Worm (Caenorhabditis elegans): Measurements from ENCODE around the gene ace-4.
A peak's percentile ranks its signal among the peaks of the same experiment; 100 is the strongest.

ace-4 gene

ce11 chrII:14155259-14156023 lies 42.4 kb upstream of the ace-4 start, which contains the start of the genes rpl-43 and xrn-2 (continued):
- TF ChIP-seq T26A8.4 (GFP tag; IDR thresholded peaks at IDR 0.05) (no peak), dve-1 (tag; optimal IDR thresholded peaks at IDR 0.05; ENCODE audit: insufficient read depth) (no peak), T20F7.1 (GFP tag; optimal IDR thresholded peaks at IDR 0.05) (no peak), nhr-25 (tag; optimal IDR thresholded peaks at IDR 0.05; ENCODE audit: borderline replicate concordance, insufficient read depth) (no peak), gei-8 (GFP tag; optimal IDR thresholded peaks at IDR 0.05) (peak; percentile 42), php-3 (GFP tag; IDR thresholded peaks at IDR 0.05) (no peak), daf-16 (GFP tag; optimal IDR thresholded peaks at IDR 0.05) (no peak), daf-16 (tag; optimal IDR thresholded peaks at IDR 0.05) (no peak), tra-1 (GFP tag; IDR thresholded peaks at IDR 0.05) (no peak), F37D6.2 (tag; optimal IDR thresholded peaks at IDR 0.05) (no peak), rbr-2 (tag; optimal IDR thresholded peaks at IDR 0.05) (no peak), Y48G9A.11 (GFP tag; IDR thresholded peaks at IDR 0.05) (peak; percentile 83), zag-1 (tag; optimal IDR thresholded peaks at IDR 0.05) (no peak), aha-1 (tag) (no peak), attf-4 (tag; optimal IDR thresholded peaks at IDR 0.05) (no peak), hlh-11 (tag; optimal IDR thresholded peaks at IDR 0.05) (no peak), R02D3.7 (tag; optimal IDR thresholded peaks at IDR 0.05) (no peak), nhr-111 (GFP tag; optimal IDR thresholded peaks at IDR 0.05) (peak; percentile 69), madf-5 (GFP tag; IDR thresholded peaks at IDR 0.05) (peak; percentile 12 to 20; a peak in 1 of 4 replicates), nhr-11 (tag; optimal IDR thresholded peaks at IDR 0.05) (no peak), ceh-62 (tag; optimal IDR thresholded peaks at IDR 0.05) (no peak), mdt-29 (GFP tag; IDR thresholded peaks at IDR 0.05) (no peak), ama-1 (optimal IDR thresholded peaks at IDR 0.05) (peak; percentile 65), arid-1 (GFP tag; conservative IDR thresholded peaks at IDR 0.05) (0 out of 2 replicates have a peak, but pooled peaks have one; percentile 39), snpc-1.2 (GFP tag; IDR thresholded peaks at IDR 0.05) (peak; percentile 68), skn-1 (tag; optimal IDR thresholded peaks at IDR 0.05) (no peak), mes-2 (tag; optimal IDR thresholded peaks at IDR 0.05; ENCODE audit: poor library complexity, severe bottlenecking) (peak; percentile 36), nhr-41 (GFP tag; IDR thresholded peaks at IDR 0.05) (no peak), fkh-10 (GFP tag; optimal IDR thresholded peaks at IDR 0.05) (no peak), ctbp-1 (GFP tag; IDR thresholded peaks at IDR 0.05) (peak; percentile 50; the same call in 1 of the 2 replicates), pha-4 (GFP tag; IDR thresholded peaks at IDR 0.05) (peak; percentile 52; the same call in 1 of the 2 replicates), pha-4 (tag; optimal IDR thresholded peaks at IDR 0.05) (no peak), mxl-2 (GFP tag; conservative IDR thresholded peaks at IDR 0.05) (no peak), D1046.2 (GFP tag; IDR thresholded peaks at IDR 0.05) (0 out of 2 replicates have a peak, but pooled peaks have one; percentile 60), Y5F2A.4 (GFP tag; optimal IDR thresholded peaks at IDR 0.05) (peak; percentile 78), zfp-2 (tag; optimal IDR thresholded peaks at IDR 0.05) (no peak), zfp-3 (GFP tag; conservative IDR thresholded peaks at IDR 0.05) (no peak)

- TF ChIP-seq nhr-42 (GFP tag; IDR thresholded peaks at IDR 0.05) (peak; percentile 23; the same call in 1 of the 2 replicates), arid-1 (GFP tag; conservative IDR thresholded peaks at IDR 0.05) (no peak), dve-1 (tag; optimal IDR thresholded peaks at IDR 0.05; ENCODE audit: insufficient read depth) (no peak), unc-62 (GFP tag; optimal IDR thresholded peaks at IDR 0.05 in 1 of 2) (peak in 1 of 2 experiments; percentile 62), unc-62 (tag; optimal IDR thresholded peaks at IDR 0.05) (no peak), nhr-41 (GFP tag; IDR thresholded peaks at IDR 0.05) (no peak), set-16 (GFP tag; IDR thresholded peaks at IDR 0.05) (peak; percentile 91), egl-43 (GFP tag; IDR thresholded peaks at IDR 0.05) (0 out of 2 replicates have a peak, but pooled peaks have one; percentile 36)
Observed at ce11 chrII:14165430-14165929, 32.4 kb upstream of the ace-4 start.
